Fruit fly (Drosophila melanogaster) whole organism, prepupa: ENCODE data around the gene CG32719.
A peak's percentile ranks its signal among the peaks of the same experiment; 100 is the strongest.

Experiments
- Blimp-1 ChIP-seq: fragments of 200-800 bp; sonication (Bioruptor generic); optimal IDR thresholded peaks from 3 replicates; lab custom pipeline; 2017; ENCODE audit warnings: missing biosample characterization, missing genetic modification characterization, mild to moderate bottlenecking, moderate library complexity, missing genetic modification reagents
- CG10669 ChIP-seq: fragments of 200-800 bp; sonication (Bioruptor generic); optimal IDR thresholded peaks from 3 replicates; lab custom pipeline; 2018; ENCODE audit warnings: missing biosample characterization, mild to moderate bottlenecking, missing genetic modification characterization, moderate library complexity
- CG11294 ChIP-seq: fragments of 200-800 bp; sonication (Bioruptor generic); IDR thresholded peaks from 2 replicates; pipeline ENCODE4 v1.3.6; 2022; ENCODE audit warnings: missing biosample characterization, missing genetic modification characterization
- CG11762 ChIP-seq: fragments of 200-800 bp; sonication (Bioruptor generic); optimal IDR thresholded peaks from 3 replicates; lab custom pipeline; 2016; ENCODE audit warnings: missing biosample characterization, missing genetic modification characterization; ENCODE audit not compliant: insufficient read depth
- CG15336 ChIP-seq: fragments of 200-800 bp; sonication (Bioruptor generic); IDR thresholded peaks from 2 replicates; pipeline ENCODE4 v1.3.6; 2022; ENCODE audit warnings: missing biosample characterization, missing genetic modification characterization
- CG16779 ChIP-seq: fragments of 200-800 bp; sonication (Bioruptor generic); optimal IDR thresholded peaks from 3 replicates; lab custom pipeline; 2017; ENCODE audit warnings: missing biosample characterization, mild to moderate bottlenecking, missing genetic modification characterization
- CG3032 ChIP-seq: fragments of 200-800 bp; optimal IDR thresholded peaks from 2 replicates; lab custom pipeline; 2019; ENCODE audit warnings: missing biosample characterization, mild to moderate bottlenecking, missing genetic modification characterization, moderate library complexity
- CG31627 ChIP-seq: fragments of 200-800 bp; sonication (Bioruptor generic); optimal IDR thresholded peaks from 3 replicates; lab custom pipeline; 2016; ENCODE audit warnings: missing biosample characterization, missing genetic modification characterization
- CG32006 ChIP-seq: fragments of 200-800 bp; sonication (Bioruptor generic); optimal IDR thresholded peaks from 3 replicates; lab custom pipeline; 2017; ENCODE audit warnings: missing biosample characterization, mild to moderate bottlenecking, missing genetic modification characterization
- CG34406 ChIP-seq: fragments of 200-800 bp; sonication (Bioruptor generic); optimal IDR thresholded peaks from 3 replicates; lab custom pipeline; 2016; ENCODE audit warnings: missing biosample characterization, missing genetic modification characterization
- CG3919 ChIP-seq: fragments of 200-800 bp; sonication (Bioruptor generic); optimal IDR thresholded peaks from 3 replicates; lab custom pipeline; 2016; ENCODE audit warnings: missing biosample characterization, missing genetic modification characterization
- CG6163 ChIP-seq: fragments of 200-800 bp; sonication (Bioruptor generic); IDR thresholded peaks from 3 replicates; pipeline ENCODE4 v1.3.6; 2022; ENCODE audit warnings: missing biosample characterization, missing genetic modification characterization
- CG6276 ChIP-seq: fragments of 200-800 bp; sonication (Bioruptor generic); optimal IDR thresholded peaks from 2 replicates; lab custom pipeline; 2017; ENCODE audit warnings: missing biosample characterization, mild to moderate bottlenecking, missing genetic modification characterization
- CG6792 ChIP-seq: fragments of 200-800 bp; sonication (Bioruptor generic); optimal IDR thresholded peaks from 3 replicates; lab custom pipeline; 2016; ENCODE audit warnings: missing biosample characterization, missing genetic modification characterization
- CG6808 ChIP-seq: fragments of 200-800 bp; sonication (Bioruptor generic); optimal IDR thresholded peaks from 3 replicates; lab custom pipeline; 2017; ENCODE audit warnings: missing biosample characterization, missing genetic modification characterization, mild to moderate bottlenecking, moderate library complexity, missing genetic modification reagents
- CG6854 ChIP-seq: fragments of 200-800 bp; sonication (Bioruptor generic); optimal IDR thresholded peaks from 2 replicates; lab custom pipeline; 2017; ENCODE audit warnings: missing biosample characterization, mild to moderate bottlenecking, missing genetic modification characterization
- CG7368 ChIP-seq: fragments of 200-800 bp; sonication (Bioruptor generic); optimal IDR thresholded peaks from 3 replicates; lab custom pipeline; 2016; ENCODE audit warnings: missing biosample characterization, missing genetic modification characterization
- CG8119 ChIP-seq: fragments of 200-800 bp; sonication (Bioruptor generic); IDR thresholded peaks from 3 replicates; pipeline ENCODE4 v1.3.6; 2022; ENCODE audit warnings: missing biosample characterization, missing genetic modification characterization
- CG8632 ChIP-seq: fragments of 200-800 bp; sonication (Bioruptor generic); optimal IDR thresholded peaks from 3 replicates; lab custom pipeline; 2016; ENCODE audit warnings: missing biosample characterization, missing genetic modification characterization
- CG9139 ChIP-seq: fragments of 200-800 bp; sonication (Bioruptor generic); optimal IDR thresholded peaks from 3 replicates; lab custom pipeline; 2017; ENCODE audit warnings: missing biosample characterization, mild to moderate bottlenecking, missing genetic modification characterization
- Eip78C ChIP-seq: fragments of 200-800 bp; sonication (Bioruptor generic); peaks from one replicate; lab custom pipeline; 2016; ENCODE audit warnings: missing biosample characterization, missing genetic modification characterization
- Eip93F ChIP-seq: fragments of 200-800 bp; sonication (Bioruptor generic); optimal IDR thresholded peaks from 2 replicates; lab custom pipeline; 2016; ENCODE audit warnings: missing biosample characterization, mild to moderate bottlenecking, missing genetic modification characterization
- Ets21C ChIP-seq: fragments of 200-800 bp; sonication (Bioruptor generic); optimal IDR thresholded peaks from 3 replicates; lab custom pipeline; 2016; ENCODE audit warnings: missing biosample characterization, missing genetic modification characterization
- Hr38 ChIP-seq: sonication (Bioruptor generic); optimal IDR thresholded peaks from 2 replicates; lab custom pipeline; 2016; ENCODE audit warnings: missing biosample characterization, missing genetic modification characterization
- Lpt ChIP-seq: fragments of 200-800 bp; sonication (Bioruptor generic); optimal IDR thresholded peaks from 3 replicates; lab custom pipeline; 2016; ENCODE audit warnings: missing biosample characterization, missing genetic modification characterization
- Met ChIP-seq: fragments of 200-800 bp; sonication (Bioruptor generic); optimal IDR thresholded peaks from 3 replicates; lab custom pipeline; 2016; ENCODE audit warnings: missing biosample characterization, missing genetic modification characterization
- OdsH ChIP-seq: fragments of 200-800 bp; sonication (Bioruptor generic); optimal IDR thresholded peaks from 3 replicates; lab custom pipeline; 2016; ENCODE audit warnings: missing biosample characterization, missing genetic modification characterization
- Sox102F ChIP-seq: fragments of 200-800 bp; sonication (Bioruptor generic); optimal IDR thresholded peaks from 2 replicates; lab custom pipeline; 2016; ENCODE audit warnings: missing biosample characterization, mild to moderate bottlenecking, missing genetic modification characterization
- Sox14 ChIP-seq: fragments of 200-800 bp; sonication (Bioruptor generic); optimal IDR thresholded peaks from 3 replicates; lab custom pipeline; 2016; ENCODE audit warnings: missing biosample characterization, missing genetic modification characterization
- Sox15 ChIP-seq: fragments of 200-800 bp; sonication (Bioruptor generic); optimal IDR thresholded peaks from 3 replicates; lab custom pipeline; 2016; ENCODE audit warnings: missing biosample characterization, missing genetic modification characterization
- achi ChIP-seq: fragments of 200-800 bp; sonication (Bioruptor generic); optimal IDR thresholded peaks from 3 replicates; lab custom pipeline; 2016; ENCODE audit warnings: missing biosample characterization, missing genetic modification characterization
- cyc ChIP-seq: fragments of 200-800 bp; sonication (Bioruptor generic); optimal IDR thresholded peaks from 3 replicates; lab custom pipeline; 2016; ENCODE audit warnings: missing biosample characterization, missing genetic modification characterization
- dac ChIP-seq: fragments of 200-800 bp; sonication (Bioruptor generic); optimal IDR thresholded peaks from 2 replicates; lab custom pipeline; 2017; ENCODE audit warnings: missing biosample characterization, mild to moderate bottlenecking, missing genetic modification characterization
- dsx ChIP-seq: fragments of 200-800 bp; optimal IDR thresholded peaks from 3 replicates; lab custom pipeline; 2019; ENCODE audit warnings: missing biosample characterization, mild to moderate bottlenecking, missing genetic modification characterization, moderate library complexity; ENCODE audit not compliant: poor library complexity, severe bottlenecking
- eg ChIP-seq: fragments of 200-800 bp; sonication (Bioruptor generic); IDR thresholded peaks from 3 replicates; pipeline ENCODE4 v1.3.6; 2022; ENCODE audit warnings: missing biosample characterization, missing genetic modification characterization
- esn ChIP-seq: fragments of 200-800 bp; sonication (Bioruptor generic); optimal IDR thresholded peaks from 2 replicates; lab custom pipeline; 2016; ENCODE audit warnings: missing biosample characterization, mild to moderate bottlenecking, missing genetic modification characterization, moderate library complexity
- fd59A ChIP-seq: fragments of 200-800 bp; sonication (Bioruptor generic); optimal IDR thresholded peaks from 2 replicates; lab custom pipeline; 2017; ENCODE audit warnings: missing biosample characterization, mild to moderate bottlenecking, missing genetic modification characterization, missing genetic modification reagents
- fd85E ChIP-seq: fragments of 200-800 bp; sonication (Bioruptor generic); optimal IDR thresholded peaks from 3 replicates; lab custom pipeline; 2016; ENCODE audit warnings: missing biosample characterization, missing genetic modification characterization
- fkh ChIP-seq: fragments of 200-800 bp; sonication (Bioruptor generic); optimal IDR thresholded peaks from 3 replicates; lab custom pipeline; 2017; ENCODE audit warnings: missing biosample characterization, mild to moderate bottlenecking, missing genetic modification characterization, moderate library complexity
- lz ChIP-seq: fragments of 200-800 bp; sonication (Bioruptor generic); optimal IDR thresholded peaks from 3 replicates; lab custom pipeline; 2016; ENCODE audit warnings: missing biosample characterization, missing genetic modification characterization
- net ChIP-seq: fragments of 200-800 bp; sonication (Bioruptor generic); optimal IDR thresholded peaks from 3 replicates; lab custom pipeline; 2016; ENCODE audit warnings: missing biosample characterization, missing genetic modification characterization
- pdm3 ChIP-seq: fragments of 200-800 bp; sonication (Bioruptor generic); optimal IDR thresholded peaks from 3 replicates; lab custom pipeline; 2016; ENCODE audit warnings: missing biosample characterization, missing genetic modification characterization
- salr ChIP-seq, 2 experiments: fragments of 200-800 bp; sonication (Bioruptor generic); optimal IDR thresholded peaks; 3 replicates each; lab custom pipeline; 2016 to 2018; ENCODE audit warnings: missing biosample characterization in 2 of 2, missing genetic modification characterization in 2 of 2, mild to moderate bottlenecking in 1 of 2
- spab ChIP-seq: fragments of 200-800 bp; sonication (Bioruptor generic); optimal IDR thresholded peaks from 2 replicates; lab custom pipeline; 2017; ENCODE audit warnings: missing biosample characterization, mild to moderate bottlenecking, missing genetic modification characterization, missing genetic modification reagents
- svp ChIP-seq: fragments of 200-800 bp; sonication (Bioruptor generic); peaks from one replicate; lab custom pipeline; 2016; ENCODE audit warnings: missing biosample characterization, missing genetic modification characterization
- topi ChIP-seq: fragments of 200-800 bp; sonication (Bioruptor generic); optimal IDR thresholded peaks from 3 replicates; lab custom pipeline; 2016; ENCODE audit warnings: missing biosample characterization, missing genetic modification characterization
- vri ChIP-seq: fragments of 200-800 bp; sonication (Bioruptor generic); optimal IDR thresholded peaks from 3 replicates; lab custom pipeline; 2016; ENCODE audit warnings: missing biosample characterization, mild to moderate bottlenecking, missing genetic modification characterization

The CG32719 gene

DNA sequence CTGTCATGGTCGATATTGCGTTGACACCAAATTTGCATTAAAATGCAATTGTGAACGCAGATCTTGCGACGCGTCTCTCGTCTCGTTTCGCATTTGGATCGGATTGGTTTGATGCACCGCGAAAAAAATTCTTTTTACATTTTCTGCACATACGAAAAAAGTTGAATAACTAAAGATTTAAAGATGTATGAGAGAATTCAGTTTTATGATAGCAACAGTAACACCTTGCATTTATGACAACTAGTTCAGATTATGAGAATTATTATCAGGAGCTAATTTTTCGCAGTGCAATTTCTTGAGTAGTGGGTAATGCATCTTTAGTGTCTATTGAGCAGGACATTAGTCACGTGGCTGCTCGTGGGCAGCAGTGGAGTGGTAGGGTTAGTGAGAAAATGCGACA, 3.9 kb downstream of the CG32719 start (continued):
- peak; percentile 57 for TF ChIP-seq cyc
- TF ChIP-seq fd85E (GFP tag; lab: Kevin White, UChicago): no peak
- TF ChIP-seq lz (GFP tag; lab: Kevin White, UChicago): peak; percentile 41
- TF ChIP-seq esn (GFP tag; lab: Kevin White, UChicago): peak; percentile 68
- TF ChIP-seq CG8119 (GFP tag; lab: Robert Waterston, UW): peak; percentile 64
- peak; percentile 64 for TF ChIP-seq CG8632
- TF ChIP-seq Lpt (GFP tag; lab: Kevin White, UChicago): peak; percentile 9
- peak; percentile 73 for TF ChIP-seq Sox14
- peak; percentile 74; the same call in 2 of the 3 replicates for TF ChIP-seq CG6163 (GFP tag; lab: Robert Waterston, UW)
- TF ChIP-seq fkh (GFP tag; lab: Kevin White, UChicago): no peak
- peak; percentile 72 for TF ChIP-seq CG32006 (GFP tag; lab: Kevin White, UChicago)
- TF ChIP-seq CG7368: peak; percentile 69

DNA sequence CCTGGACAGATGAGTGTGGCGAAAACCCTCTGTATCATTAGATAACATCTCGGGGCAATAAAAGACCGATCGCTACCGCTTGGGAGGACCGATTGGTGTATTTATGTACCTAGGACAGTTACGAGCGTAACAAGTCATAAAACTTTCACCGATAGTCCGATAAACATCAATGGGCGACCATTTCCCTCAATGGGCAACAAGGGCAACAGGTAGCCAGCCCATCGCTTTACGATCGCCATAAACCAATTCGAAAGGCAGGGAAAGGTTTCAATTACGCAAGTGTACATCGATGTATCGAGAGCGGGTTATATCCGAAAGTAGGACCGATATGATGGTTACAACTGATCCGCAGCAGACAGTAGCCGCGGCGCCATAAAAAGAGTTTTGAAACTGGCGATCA, 5.3 kb downstream of the CG32719 start:
- TF ChIP-seq CG15336 (no peak), Sox14 (no peak), Ets21C (GFP tag; lab: Kevin White, UChicago) (no peak), CG16779 (tag; lab: Kevin White, UChicago) (no peak), Sox102F (GFP tag; lab: Kevin White, UChicago) (no peak), fkh (GFP tag; lab: Kevin White, UChicago) (no peak), CG31627 (GFP tag; lab: Kevin White, UChicago) (no peak), dac (GFP tag; lab: Kevin White, UChicago) (no peak), cyc (no peak), CG3032 (tag; lab: Kevin White, UChicago) (no peak), CG32006 (GFP tag; lab: Kevin White, UChicago) (no peak), CG6276 (GFP tag; lab: Kevin White, UChicago) (no peak)

DNA sequence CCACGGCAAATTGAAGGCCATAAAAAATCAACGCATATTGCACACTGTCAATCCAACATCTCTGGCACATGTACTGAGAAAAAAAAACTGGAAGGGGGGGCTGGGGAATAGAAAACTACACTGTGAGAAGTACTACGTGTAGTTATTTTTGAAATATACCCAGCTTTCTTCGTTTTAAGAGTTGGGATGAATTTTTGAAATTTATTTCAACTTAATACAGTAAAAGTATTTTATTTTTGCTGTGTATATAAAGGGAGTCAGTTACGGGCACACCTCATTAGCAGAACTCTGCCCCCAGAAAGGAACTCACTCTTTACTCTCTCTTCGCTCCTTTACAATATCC, 6.4 kb downstream of the CG32719 start:
- TF ChIP-seq CG6276 (GFP tag; lab: Kevin White, UChicago) (no peak), CG34406 (GFP tag; lab: Kevin White, UChicago) (peak; percentile 1), salr (GFP tag; optimal IDR thresholded peaks at IDR 0.05; lab: Kevin White, UChicago) (no peak), fd59A (GFP tag; lab: Kevin White, UChicago) (peak; percentile 5), spab (GFP tag; lab: Kevin White, UChicago) (no peak), Sox15 (GFP tag; lab: Kevin White, UChicago) (peak; percentile 11), net (no peak), achi (GFP tag; lab: Kevin White, UChicago) (peak; percentile 16), eg (GFP tag; lab: Robert Waterston, UW) (no peak), Lpt (GFP tag; lab: Kevin White, UChicago) (no peak), vri (GFP tag; lab: Kevin White, UChicago) (no peak), esn (GFP tag; lab: Kevin White, UChicago) (peak; percentile 70), topi (GFP tag; lab: Kevin White, UChicago) (peak; percentile 66), Eip78C (GFP tag; lab: Kevin White, UChicago) (peak; percentile 76), CG15336 (no peak), CG6854 (GFP tag; lab: Kevin White, UChicago) (no peak), lz (GFP tag; lab: Kevin White, UChicago) (peak; percentile 57), CG6792 (peak; percentile 32), Met (GFP tag; lab: Kevin White, UChicago) (peak; percentile 68), CG10669 (GFP tag; lab: Kevin White, UChicago) (peak; percentile 18), CG8632 (peak; percentile 5), CG9139 (GFP tag; lab: Kevin White, UChicago) (no peak), Eip93F (no peak), pdm3 (GFP tag; lab: Kevin White, UChicago) (peak; percentile 50), CG3032 (tag; lab: Kevin White, UChicago) (peak; percentile 1), CG6808 (no peak), CG11294 (GFP tag; lab: Robert Waterston, UW) (no peak), svp (GFP tag; lab: Kevin White, UChicago) (peak; percentile 87), dsx (GFP tag; lab: Kevin White, UChicago) (no peak), Hr38 (GFP tag; lab: Kevin White, UChicago) (no peak), OdsH (GFP tag; lab: Kevin White, UChicago) (peak; percentile 34), CG3919 (GFP tag; lab: Kevin White, UChicago) (peak; percentile 50), Blimp-1 (GFP tag; lab: Kevin White, UChicago) (no peak), CG8119 (GFP tag; lab: Robert Waterston, UW) (no peak), fkh (GFP tag; lab: Kevin White, UChicago) (no peak), CG11762 (no peak)
